Worm (Caenorhabditis elegans): ENCODE measurements around the gene srx-50.

The srx-50 gene

ce11 chrIV:7046641-7047361 is 11.0 kb upstream of the srx-50 start (continued):
- TF ChIP-seq nhr-19 (GFP tag; conservative IDR thresholded peaks at IDR 0.05), result peak; percentile 96
- TF ChIP-seq mep-1 (tag; optimal IDR thresholded peaks at IDR 0.05), result peak; percentile 46
- TF ChIP-seq efl-3 (GFP tag; optimal IDR thresholded peaks at IDR 0.05), result no peak
- no peak for TF ChIP-seq ets-5 (GFP tag; IDR thresholded peaks at IDR 0.05)
- TF ChIP-seq unc-30 (tag; optimal IDR thresholded peaks at IDR 0.05), result no peak
- peak in 1 of 2 experiments; percentile 37 for TF ChIP-seq lsy-2 (tag; optimal IDR thresholded peaks at IDR 0.05)

- TF ChIP-seq nhr-84 (tag; optimal IDR thresholded peaks at IDR 0.05), result no peak
- TF ChIP-seq ztf-11 (tag; optimal IDR thresholded peaks at IDR 0.05), result no peak
- TF ChIP-seq ceh-82 (tag; optimal IDR thresholded peaks at IDR 0.05), result peak in 2 of 3 experiments; percentile 38 to 40
- peak; percentile 29 for TF ChIP-seq hpl-2 (GFP tag; optimal IDR thresholded peaks at IDR 0.05)
- no peak for TF ChIP-seq pqm-1 (tag; optimal IDR thresholded peaks at IDR 0.05)
- TF ChIP-seq nhr-237 (tag; optimal IDR thresholded peaks at IDR 0.05), result no peak
- TF ChIP-seq sptf-1 (tag; optimal IDR thresholded peaks at IDR 0.05), result no peak
- TF ChIP-seq lin-39 (tag; optimal IDR thresholded peaks at IDR 0.05), result no peak
- peak; percentile 48 for TF ChIP-seq lin-13 (GFP tag; optimal IDR thresholded peaks at IDR 0.05)
- TF ChIP-seq rnt-1 (tag; optimal IDR thresholded peaks at IDR 0.05), result peak; percentile 39
- TF ChIP-seq dsc-1 (tag; optimal IDR thresholded peaks at IDR 0.05), result no peak
- TF ChIP-seq nhr-77 (tag; optimal IDR thresholded peaks at IDR 0.05), result peak; percentile 43
- TF ChIP-seq ceh-88 (GFP tag; IDR thresholded peaks at IDR 0.05), result no peak
- TF ChIP-seq nhr-85 (tag), result peak; percentile 98
- TF ChIP-seq mep-1 (tag; optimal IDR thresholded peaks at IDR 0.05), result peak; percentile 65
- peak; percentile 91 for TF ChIP-seq snu-23 (GFP tag; optimal IDR thresholded peaks at IDR 0.05)
- TF ChIP-seq fkh-10 (GFP tag; optimal IDR thresholded peaks at IDR 0.05), result no peak
- TF ChIP-seq nhr-90 (tag; optimal IDR thresholded peaks at IDR 0.05; ENCODE audit: poor library complexity), result peak; percentile 83
- TF ChIP-seq sup-37 (GFP tag; optimal IDR thresholded peaks at IDR 0.05), result peak; percentile 27
- peak; percentile 27 for TF ChIP-seq snpc-4 (tag; optimal IDR thresholded peaks at IDR 0.05)
- peak; percentile 89 for TF ChIP-seq nhr-20 (tag; optimal IDR thresholded peaks at IDR 0.05)
- TF ChIP-seq dpl-1 (GFP tag; optimal IDR thresholded peaks at IDR 0.05), result peak in 2 of 3 experiments; percentile 28 to 60
- TF ChIP-seq ceh-63 (GFP tag; optimal IDR thresholded peaks at IDR 0.05), result no peak
- TF ChIP-seq unc-130 (tag; optimal IDR thresholded peaks at IDR 0.05), result no peak
- no peak for TF ChIP-seq tlp-1 (tag; optimal IDR thresholded peaks at IDR 0.05)
- no peak for TF ChIP-seq unc-86 (tag; optimal IDR thresholded peaks at IDR 0.05)
- peak; percentile 70 for TF ChIP-seq tbx-2 (tag; optimal IDR thresholded peaks at IDR 0.05)
- no peak for TF ChIP-seq nhr-12 (tag; optimal IDR thresholded peaks at IDR 0.05)
- no peak for TF ChIP-seq fkh-4 (tag; optimal IDR thresholded peaks at IDR 0.05; ENCODE audit: borderline replicate concordance)
- no peak for TF ChIP-seq ztf-4 (tag; optimal IDR thresholded peaks at IDR 0.05)
- TF ChIP-seq nhr-11 (tag; optimal IDR thresholded peaks at IDR 0.05), result no peak
- TF ChIP-seq C34B4.2 (tag; optimal IDR thresholded peaks at IDR 0.05), result no peak
- no peak for TF ChIP-seq zag-1 (tag; optimal IDR thresholded peaks at IDR 0.05)
- TF ChIP-seq sox-4 (tag; optimal IDR thresholded peaks at IDR 0.05), result no peak
- TF ChIP-seq ets-5 (GFP tag; IDR thresholded peaks at IDR 0.05), result no peak
- TF ChIP-seq lin-14 (GFP tag; optimal IDR thresholded peaks at IDR 0.05), result peak; percentile 88
- TF ChIP-seq unc-62 (GFP tag; optimal IDR thresholded peaks at IDR 0.05), result no peak
- TF ChIP-seq irx-1 (tag; optimal IDR thresholded peaks at IDR 0.05), result peak; percentile 67
- peak; percentile 49 for TF ChIP-seq xbp-1 (tag; optimal IDR thresholded peaks at IDR 0.05)
- no peak for TF ChIP-seq hlh-4 (tag; optimal IDR thresholded peaks at IDR 0.05)
- TF ChIP-seq pag-3 (tag; optimal IDR thresholded peaks at IDR 0.05; ENCODE audit: borderline replicate concordance, insufficient read depth), result no peak
- TF ChIP-seq nhr-28 (tag; optimal IDR thresholded peaks at IDR 0.05), result no peak
- no peak for TF ChIP-seq ces-1 (GFP tag; optimal IDR thresholded peaks at IDR 0.05)
- peak; percentile 83 for TF ChIP-seq nhr-19 (GFP tag; conservative IDR thresholded peaks at IDR 0.05)
- 0 out of 2 replicates have a peak, but pooled peaks have one; percentile 14 for TF ChIP-seq unc-98 (GFP tag; IDR thresholded peaks at IDR 0.05)
- TF ChIP-seq nhr-76 (tag; optimal IDR thresholded peaks at IDR 0.05), result no peak
- TF ChIP-seq zip-4 (GFP tag; optimal IDR thresholded peaks at IDR 0.05), result peak; percentile 0
- TF ChIP-seq unc-30 (tag; optimal IDR thresholded peaks at IDR 0.05), result no peak
Measured at ce11 chrIV:7047762-7048178, 10.0 kb upstream of the srx-50 start.

Measured in whole organism, L1 larva.